Worm (Caenorhabditis elegans): ENCODE data around the gene nhr-225.
A peak's percentile ranks its signal among the peaks of the same experiment; 100 is the strongest.

The nhr-225 gene

ce11 chrV:2292240-2292639 is 2.0 kb upstream of the nhr-225 start, which contains the start of gene nhr-115:
TSS of gene nhr-115 (plus strand) at chrV:2292540.
- TF ChIP-seq Y22D7AL.16 (tag; optimal IDR thresholded peaks at IDR 0.05) = no peak
- TF ChIP-seq C08G9.2 (tag; optimal IDR thresholded peaks at IDR 0.05) = no peak
- no peak for TF ChIP-seq hlh-30 (tag; optimal IDR thresholded peaks at IDR 0.05; ENCODE audit: insufficient read depth)
- no peak for TF ChIP-seq sox-4 (tag; optimal IDR thresholded peaks at IDR 0.05)
- no peak for TF ChIP-seq sox-2 (GFP tag; IDR thresholded peaks at IDR 0.05)
- no peak for TF ChIP-seq pax-1 (tag; optimal IDR thresholded peaks at IDR 0.05)
- TF ChIP-seq K09A11.1 (tag; optimal IDR thresholded peaks at IDR 0.05; ENCODE audit: insufficient read depth) = no peak
- no peak for TF ChIP-seq pha-4 (tag; optimal IDR thresholded peaks at IDR 0.05)
- no peak for TF ChIP-seq elt-4 (tag; optimal IDR thresholded peaks at IDR 0.05)
- TF ChIP-seq zip-5 (tag; optimal IDR thresholded peaks at IDR 0.05) = no peak

- TF ChIP-seq eyg-1 (tag; optimal IDR thresholded peaks at IDR 0.05) (no peak), T23F11.4 (GFP tag; optimal IDR thresholded peaks at IDR 0.05) (no peak), elt-4 (tag; optimal IDR thresholded peaks at IDR 0.05) (no peak)
Observed at ce11 chrV:2285107-2285506, 5.2 kb downstream of the nhr-225 start, which contains the start of gene nhr-227. TSS of gene nhr-227 (plus strand) at chrV:2285432.

DNA sequence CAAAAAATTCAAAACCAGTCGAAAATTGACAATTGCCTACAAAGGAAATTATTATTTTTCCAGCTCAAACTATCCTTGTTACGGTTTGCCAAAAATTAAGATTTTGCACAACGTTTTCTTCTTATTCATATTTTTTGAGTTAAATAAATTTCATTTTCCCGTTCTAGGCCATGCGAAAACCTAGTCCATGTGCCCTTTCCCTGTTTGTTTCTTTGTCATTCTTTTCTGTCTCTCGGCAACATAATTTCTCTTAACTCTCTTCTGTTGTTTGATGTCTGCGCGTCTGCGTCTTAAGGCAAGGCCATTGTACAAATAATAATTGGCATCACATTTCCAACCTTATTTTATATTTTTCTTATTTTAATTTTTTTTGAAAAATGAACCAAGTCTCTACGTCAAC is 8.8 kb downstream of the nhr-225 start, which contains the start of gene nhr-228:
Gene nhr-228 (plus strand): TSS at position 261 of the 400 bp plus-strand sequence.
- TF ChIP-seq nfya-1 (tag; optimal IDR thresholded peaks at IDR 0.05) (peak; percentile 3), dve-1 (tag; optimal IDR thresholded peaks at IDR 0.05) (peak; percentile 29), tbx-2 (tag; optimal IDR thresholded peaks at IDR 0.05) (peak; percentile 6), unc-42 (tag; optimal IDR thresholded peaks at IDR 0.05) (peak; percentile 13), ceh-2 (tag; optimal IDR thresholded peaks at IDR 0.05) (peak; percentile 4), madf-2 (tag; optimal IDR thresholded peaks at IDR 0.05) (no peak), ceh-31 (tag; optimal IDR thresholded peaks at IDR 0.05) (peak; percentile 22), mec-3 (tag; optimal IDR thresholded peaks at IDR 0.05; ENCODE audit: borderline replicate concordance) (no peak), ceh-34 (tag; optimal IDR thresholded peaks at IDR 0.05) (peak; percentile 35), pax-1 (tag; optimal IDR thresholded peaks at IDR 0.05) (peak; percentile 18), unc-3 (GFP tag; conservative IDR thresholded peaks at IDR 0.05) (no peak), unc-3 (tag; optimal IDR thresholded peaks at IDR 0.05) (no peak)

ce11 chrV:2278543-2278942 is 11.7 kb downstream of the nhr-225 start, which contains the start of gene fbxa-137:
TSS of gene fbxa-137 (plus strand) at chrV:2278816.
- TF ChIP-seq npax-4 (tag; optimal IDR thresholded peaks at IDR 0.05) (no peak), lin-11 (tag; optimal IDR thresholded peaks at IDR 0.05) (no peak), rnt-1 (tag; optimal IDR thresholded peaks at IDR 0.05) (no peak), pha-4 (tag; optimal IDR thresholded peaks at IDR 0.05) (no peak), hlh-13 (GFP tag; optimal IDR thresholded peaks at IDR 0.05) (no peak), fkh-6 (tag; optimal IDR thresholded peaks at IDR 0.05) (no peak), nfya-1 (tag; optimal IDR thresholded peaks at IDR 0.05) (peak; percentile 35), ahr-1 (tag; optimal IDR thresholded peaks at IDR 0.05) (no peak), ref-2 (tag; optimal IDR thresholded peaks at IDR 0.05) (no peak), unc-55 (GFP tag; optimal IDR thresholded peaks at IDR 0.05) (no peak), hlh-8 (tag; optimal IDR thresholded peaks at IDR 0.05) (no peak), ceh-31 (tag; optimal IDR thresholded peaks at IDR 0.05) (peak; percentile 12), unc-42 (tag; optimal IDR thresholded peaks at IDR 0.05) (no peak), zip-5 (tag; optimal IDR thresholded peaks at IDR 0.05) (no peak), elt-4 (tag; optimal IDR thresholded peaks at IDR 0.05) (no peak), syd-9 (tag; optimal IDR thresholded peaks at IDR 0.05) (no peak), ceh-34 (tag; optimal IDR thresholded peaks at IDR 0.05) (peak; percentile 87), Y22D7AL.16 (tag; optimal IDR thresholded peaks at IDR 0.05) (no peak), sdc-2 (tag; optimal IDR thresholded peaks at IDR 0.05) (no peak), pha-2 (tag; optimal IDR thresholded peaks at IDR 0.05) (peak; percentile 7), eyg-1 (tag; optimal IDR thresholded peaks at IDR 0.05) (no peak), K02D7.2 (tag; optimal IDR thresholded peaks at IDR 0.05) (no peak)

All from whole organism, late embryonic.